Fruit fly (Drosophila melanogaster) Kc167 (cell line): ENCODE results near the gene CG4278.

Source experiments
- Myc ChIP-seq: fragments of >200 bp; optimal IDR thresholded peaks from 2 replicates; lab custom pipeline; 2017; ENCODE audit warnings: missing external identifiers
- Sin3A ChIP-seq: fragments of >200 bp; optimal IDR thresholded peaks from 2 replicates; lab custom pipeline; 2018; ENCODE audit warnings: missing external identifiers
- h ChIP-seq: fragments of >200 bp; optimal IDR thresholded peaks from 3 replicates; lab custom pipeline; 2018; ENCODE audit warnings: missing external identifiers
- insv ChIP-seq: fragments of >200 bp; optimal IDR thresholded peaks from 3 replicates; lab custom pipeline; 2018; ENCODE audit warnings: missing external identifiers
- psq ChIP-seq: fragments of >200 bp; optimal IDR thresholded peaks from 2 replicates; lab custom pipeline; 2017; ENCODE audit warnings: missing external identifiers
- ttk ChIP-seq: sonication (Bioruptor generic); optimal IDR thresholded peaks from 2 replicates; lab custom pipeline; 2017; ENCODE audit warnings: missing external identifiers

CG4278 gene

dm6 chr2L:16357865-16358264, 31.0 kb downstream of the CG4278 start:
- TF ChIP-seq insv (lab: Kevin White, UChicago): no peak
- TF ChIP-seq Sin3A (lab: Kevin White, UChicago): no peak
- no peak for TF ChIP-seq Myc (lab: Kevin White, UChicago)
- no peak for TF ChIP-seq ttk (lab: Kevin White, UChicago)
- no peak for TF ChIP-seq psq
- TF ChIP-seq h: no peak

dm6 chr2L:16365603-16366002, 38.7 kb downstream of the CG4278 start, which contains the start of gene jhamt:
Gene jhamt (plus strand): TSS chr2L:16365903.
- no peak for TF ChIP-seq Myc (lab: Kevin White, UChicago)
- TF ChIP-seq psq: no peak
- no peak for TF ChIP-seq insv (lab: Kevin White, UChicago)
- no peak for TF ChIP-seq ttk (lab: Kevin White, UChicago)
- no peak for TF ChIP-seq Sin3A (lab: Kevin White, UChicago)
- TF ChIP-seq h: no peak

dm6 chr2L:16374691-16375090, 47.8 kb downstream of the CG4278 start:
- TF ChIP-seq Sin3A (lab: Kevin White, UChicago): no peak
- TF ChIP-seq Myc (lab: Kevin White, UChicago): no peak
- no peak for TF ChIP-seq psq
- no peak for TF ChIP-seq insv (lab: Kevin White, UChicago)
- no peak for TF ChIP-seq h
- no peak for TF ChIP-seq ttk (lab: Kevin White, UChicago)
